Fruit fly (Drosophila melanogaster) whole organism, embryonic: ENCODE data around the gene Ser12.

Source experiments
- Adf1 ChIP-seq: fragments of 200-800 bp; sonication (Bioruptor generic); IDR thresholded peaks from 2 replicates; pipeline ENCODE4 v1.3.6; 2022; ENCODE audit warnings: missing biosample characterization, missing genetic modification characterization
- Bgb ChIP-seq: fragments of 200-800 bp; sonication (Bioruptor generic); IDR thresholded peaks from 2 replicates; pipeline ENCODE4 v1.3.6; 2022; ENCODE audit warnings: missing biosample characterization, missing genetic modification characterization; ENCODE audit not compliant: partially characterized antibody
- Bteb2 ChIP-seq: fragments of 200-800 bp; sonication (Bioruptor generic); optimal IDR thresholded peaks from 2 replicates; lab custom pipeline; 2016; ENCODE audit warnings: missing biosample characterization, missing genetic modification characterization
- CG13287 ChIP-seq: fragments of 200-800 bp; sonication (Bioruptor generic); IDR thresholded peaks from 2 replicates; pipeline ENCODE4 v1.3.6; 2022; ENCODE audit warnings: missing biosample characterization, missing genetic modification characterization; ENCODE audit not compliant: partially characterized antibody
- CG15479 ChIP-seq: fragments of 200-800 bp; sonication (Bioruptor generic); optimal IDR thresholded peaks from 3 replicates; lab custom pipeline; 2019; ENCODE audit warnings: missing biosample characterization, mild to moderate bottlenecking, missing genetic modification characterization, moderate library complexity
- CG17186 ChIP-seq: fragments of 200-800 bp; sonication (Bioruptor generic); optimal IDR thresholded peaks from 3 replicates; lab custom pipeline; 2017; ENCODE audit warnings: missing biosample characterization, missing genetic modification reagents, missing genetic modification characterization
- CG17829 ChIP-seq: fragments of 200-800 bp; optimal IDR thresholded peaks from 2 replicates; lab custom pipeline; 2019; ENCODE audit warnings: missing biosample characterization, mild to moderate bottlenecking, missing genetic modification characterization, moderate library complexity
- CG18011 ChIP-seq: fragments of 200-800 bp; sonication (Bioruptor generic); optimal IDR thresholded peaks from 2 replicates; lab custom pipeline; 2017; ENCODE audit warnings: missing biosample characterization, missing genetic modification characterization, mild to moderate bottlenecking, moderate library complexity, missing genotype
- CG2116 ChIP-seq: fragments of 200-800 bp; sonication (Bioruptor generic); optimal IDR thresholded peaks from 3 replicates; lab custom pipeline; 2018; ENCODE audit warnings: missing biosample characterization, mild to moderate bottlenecking, missing genetic modification characterization
- CG2875 ChIP-seq: fragments of 200-800 bp; sonication (Bioruptor generic); optimal IDR thresholded peaks from 2 replicates; lab custom pipeline; 2017; ENCODE audit warnings: missing biosample characterization, mild to moderate bottlenecking, missing genetic modification characterization, missing genetic modification reagents
- CG30403 ChIP-seq: fragments of 200-800 bp; sonication (Bioruptor generic); optimal IDR thresholded peaks from 3 replicates; lab custom pipeline; 2016; ENCODE audit warnings: missing biosample characterization, missing genetic modification characterization
- CG32772 ChIP-seq: fragments of 200-800 bp; sonication (Bioruptor generic); IDR thresholded peaks from 2 replicates; pipeline ENCODE4 v1.3.6; 2022; ENCODE audit warnings: missing biosample characterization, missing genetic modification characterization
- CG6654 ChIP-seq: fragments of 200-800 bp; sonication (Bioruptor generic); optimal IDR thresholded peaks from 2 replicates; lab custom pipeline; 2017; ENCODE audit warnings: missing biosample characterization, mild to moderate bottlenecking, missing genetic modification characterization
- CG7963 ChIP-seq: fragments of 200-800 bp; sonication (Bioruptor generic); IDR thresholded peaks from 3 replicates; pipeline ENCODE4 v1.3.6; 2022; ENCODE audit warnings: missing biosample characterization, missing genetic modification characterization; ENCODE audit not compliant: partially characterized antibody
- CG8281 ChIP-seq: fragments of 200-800 bp; sonication (Bioruptor generic); optimal IDR thresholded peaks from 2 replicates; lab custom pipeline; 2018; ENCODE audit warnings: missing biosample characterization, mild to moderate bottlenecking, missing genetic modification characterization, moderate library complexity
- CG8765 ChIP-seq: fragments of 200-800 bp; sonication (Bioruptor generic); IDR thresholded peaks from 2 replicates; pipeline ENCODE4 v1.3.6; 2022; ENCODE audit warnings: missing biosample characterization, missing genetic modification characterization
- CG9727 ChIP-seq: fragments of 200-800 bp; sonication (Bioruptor generic); optimal IDR thresholded peaks from 3 replicates; lab custom pipeline; 2017; ENCODE audit warnings: missing biosample characterization, mild to moderate bottlenecking, missing genetic modification characterization
- CG9932 ChIP-seq: fragments of 200-800 bp; sonication (Bioruptor generic); IDR thresholded peaks from 2 replicates; pipeline ENCODE4 v1.3.6; 2022; ENCODE audit warnings: missing biosample characterization, missing genetic modification characterization
- CkIIα-i1 ChIP-seq: fragments of 200-800 bp; sonication (Bioruptor generic); IDR thresholded peaks from 2 replicates; pipeline ENCODE4 v1.3.6; 2022; ENCODE audit warnings: missing biosample characterization, missing genetic modification characterization
- D ChIP-seq, 2 experiments: fragments of 200-800 bp in 1 of 2; fragments of >200 bp in 1 of 2; sonication (Bioruptor generic) in 1 of 2; optimal IDR thresholded peaks; 2 replicates in 1 of 2; 3 replicates in 1 of 2; lab custom pipeline; 2017; ENCODE audit warnings: mild to moderate bottlenecking in 1 of 2, missing biosample characterization in 1 of 2, missing genetic modification characterization in 1 of 2, missing genetic modification reagents in 1 of 2
- HLH4C ChIP-seq: fragments of 200-800 bp; sonication (Bioruptor generic); IDR thresholded peaks from 3 replicates; pipeline ENCODE4 v1.3.6; 2022; ENCODE audit warnings: missing biosample characterization, missing genetic modification characterization; ENCODE audit not compliant: partially characterized antibody
- Hsf ChIP-seq: fragments of 200-800 bp; sonication (Bioruptor generic); optimal IDR thresholded peaks from 3 replicates; lab custom pipeline; 2016; ENCODE audit warnings: missing biosample characterization, missing genetic modification characterization
- MESR4 ChIP-seq: fragments of 200-800 bp; sonication (Bioruptor generic); optimal IDR thresholded peaks from 2 replicates; lab custom pipeline; 2018; ENCODE audit warnings: missing biosample characterization, mild to moderate bottlenecking, missing genetic modification characterization, moderate library complexity
- Max ChIP-seq: fragments of 200-800 bp; sonication (Bioruptor generic); optimal IDR thresholded peaks from 2 replicates; lab custom pipeline; 2016; ENCODE audit warnings: missing biosample characterization, mild to moderate bottlenecking, missing genetic modification characterization
- NC2α ChIP-seq: fragments of 200-800 bp; sonication (Bioruptor generic); optimal IDR thresholded peaks from 2 replicates; lab custom pipeline; 2016; ENCODE audit warnings: missing biosample characterization, missing genetic modification characterization
- NFAT ChIP-seq: fragments of 200-800 bp; sonication (Bioruptor generic); IDR thresholded peaks from 2 replicates; pipeline ENCODE4 v1.3.6; 2022; ENCODE audit warnings: missing biosample characterization, missing genetic modification characterization
- Opbp ChIP-seq: fragments of 200-800 bp; sonication (Bioruptor generic); IDR thresholded peaks from 3 replicates; pipeline ENCODE4 v1.3.6; 2022; ENCODE audit warnings: missing biosample characterization, missing genetic modification characterization; ENCODE audit not compliant: partially characterized antibody
- Scr ChIP-seq: fragments of 200-800 bp; sonication (Bioruptor generic); IDR thresholded peaks from 2 replicates; pipeline ENCODE4 v1.3.6; 2022; ENCODE audit warnings: missing biosample characterization, missing genetic modification characterization; ENCODE audit not compliant: partially characterized antibody
- Sry-δ ChIP-seq: fragments of 200-800 bp; sonication (Bioruptor generic); optimal IDR thresholded peaks from 2 replicates; lab custom pipeline; 2016; ENCODE audit warnings: missing biosample characterization, missing genetic modification characterization
- ara ChIP-seq: fragments of 200-800 bp; sonication (Bioruptor generic); IDR thresholded peaks from 2 replicates; pipeline ENCODE4 v1.3.6; 2022; ENCODE audit warnings: missing biosample characterization, missing genetic modification characterization
- ase ChIP-seq: fragments of 200-800 bp; sonication (Bioruptor generic); IDR thresholded peaks from 3 replicates; pipeline ENCODE4 v1.3.6; 2022; ENCODE audit warnings: missing biosample characterization, missing genetic modification characterization
- chinmo ChIP-seq: fragments of 200-800 bp; sonication (Bioruptor generic); IDR thresholded peaks from 4 replicates; pipeline ENCODE4 v1.3.6; 2022; ENCODE audit warnings: missing biosample characterization, missing genetic modification characterization; ENCODE audit not compliant: partially characterized antibody
- dmrt99B ChIP-seq: fragments of 200-800 bp; sonication (Bioruptor generic); optimal IDR thresholded peaks from 2 replicates; lab custom pipeline; 2018; ENCODE audit warnings: missing biosample characterization, mild to moderate bottlenecking, missing genetic modification characterization, moderate library complexity
- ems ChIP-seq: fragments of 200-800 bp; sonication (Bioruptor generic); optimal IDR thresholded peaks from 3 replicates; lab custom pipeline; 2016; ENCODE audit warnings: missing biosample characterization, missing genetic modification characterization
- fu2 ChIP-seq: fragments of 200-800 bp; sonication (Bioruptor generic); optimal IDR thresholded peaks from 2 replicates; lab custom pipeline; 2016; ENCODE audit warnings: missing biosample characterization, missing genetic modification characterization
- grau ChIP-seq: fragments of 200-800 bp; optimal IDR thresholded peaks from 3 replicates; lab custom pipeline; 2019; ENCODE audit warnings: missing biosample characterization, mild to moderate bottlenecking, missing genetic modification characterization, moderate library complexity
- hbn ChIP-seq: fragments of 200-800 bp; sonication (Bioruptor generic); IDR thresholded peaks from 2 replicates; pipeline ENCODE4 v1.3.6; 2022; ENCODE audit warnings: missing biosample characterization, missing genetic modification characterization; ENCODE audit not compliant: partially characterized antibody
- her ChIP-seq: fragments of 200-800 bp; sonication (Bioruptor generic); optimal IDR thresholded peaks from 2 replicates; lab custom pipeline; 2016; ENCODE audit warnings: missing biosample characterization, missing genetic modification characterization
- lola ChIP-seq, 3 experiments: fragments of >200 bp in 2 of 3; fragments of 200-800 bp in 1 of 3; sonication (Bioruptor generic) in 1 of 3; optimal IDR thresholded peaks; 2 replicates each; lab custom pipeline; 2017 to 2019; ENCODE audit warnings: missing biosample characterization in 3 of 3, missing genetic modification characterization in 3 of 3, mild to moderate bottlenecking in 1 of 3, moderate library complexity in 1 of 3
- onecut ChIP-seq: fragments of 200-800 bp; sonication (Bioruptor generic); IDR thresholded peaks from 2 replicates; pipeline ENCODE4 v1.3.6; 2022; ENCODE audit warnings: missing biosample characterization, missing genetic modification characterization
- pan ChIP-seq, 4 experiments: fragments of >200 bp in 3 of 4; fragments of 200-800 bp in 1 of 4; sonication (Bioruptor generic) in 1 of 4; optimal IDR thresholded peaks in 3 of 4; IDR thresholded peaks in 1 of 4; 2 replicates each; pipeline versions ENCODE4 v1.3.6 to Lab custom; 2017 to 2022; ENCODE audit warnings: missing biosample characterization in 2 of 4, missing genetic modification characterization in 2 of 4, mixed read lengths in 1 of 4
- pita ChIP-seq: fragments of 200-800 bp; sonication (Bioruptor generic); optimal IDR thresholded peaks from 2 replicates; lab custom pipeline; 2017; ENCODE audit warnings: missing biosample characterization, mild to moderate bottlenecking, missing genetic modification characterization
- sd ChIP-seq: fragments of 200-800 bp; sonication (Bioruptor generic); optimal IDR thresholded peaks from 3 replicates; lab custom pipeline; 2018; ENCODE audit warnings: missing biosample characterization, mild to moderate bottlenecking, missing genetic modification characterization, moderate library complexity
- sens ChIP-seq: fragments of 200-800 bp; sonication (Bioruptor generic); peaks from one replicate; lab custom pipeline; 2016; ENCODE audit warnings: missing biosample characterization, missing genetic modification characterization
- sug ChIP-seq: fragments of 200-800 bp; optimal IDR thresholded peaks from 2 replicates; lab custom pipeline; 2019; ENCODE audit warnings: missing biosample characterization, mild to moderate bottlenecking, missing genetic modification characterization, moderate library complexity
- tap ChIP-seq: fragments of 200-800 bp; optimal IDR thresholded peaks from 3 replicates; lab custom pipeline; 2019; ENCODE audit warnings: missing biosample characterization, mild to moderate bottlenecking, missing genetic modification characterization, moderate library complexity
- trem ChIP-seq: fragments of 200-800 bp; optimal IDR thresholded peaks from 3 replicates; lab custom pipeline; 2019; ENCODE audit warnings: missing biosample characterization, mild to moderate bottlenecking, missing genetic modification characterization, moderate library complexity
- wor ChIP-seq: fragments of 200-800 bp; sonication (Bioruptor generic); IDR thresholded peaks from 2 replicates; pipeline ENCODE4 v1.3.6; 2022; ENCODE audit warnings: missing biosample characterization, missing genetic modification characterization
- zen ChIP-seq: fragments of 200-800 bp; sonication (Bioruptor generic); optimal IDR thresholded peaks from 3 replicates; lab custom pipeline; 2018; ENCODE audit warnings: missing biosample characterization, mild to moderate bottlenecking, missing genetic modification characterization, moderate library complexity

Gene Ser12

DNA sequence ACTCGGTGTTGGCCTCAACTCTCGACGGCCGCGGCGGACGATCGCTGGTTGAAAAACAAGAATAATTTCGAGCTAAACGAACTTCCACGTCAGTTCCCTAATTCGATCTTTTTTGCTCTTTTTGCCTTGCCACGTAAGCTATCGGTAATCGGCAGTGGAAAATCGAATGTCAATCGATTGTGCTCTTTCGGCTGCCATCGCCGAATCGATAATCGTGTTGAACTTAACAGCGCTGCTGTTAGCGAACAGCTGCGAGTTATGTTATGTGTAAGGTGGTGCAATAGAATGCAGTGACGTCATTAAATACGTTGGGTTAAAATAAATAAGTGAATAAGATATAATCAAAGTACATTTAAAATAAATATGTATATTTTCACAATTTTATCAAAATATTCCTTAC, 14.4 kb downstream of the Ser12 start, which contains the start of gene Sec24CD (continued):
- TF ChIP-seq ase (GFP tag; lab: Robert Waterston, UW) (no peak), Bgb (GFP tag; lab: Robert Waterston, UW) (peak; percentile 96), CG17829 (tag; lab: Kevin White, UChicago) (peak; percentile 33), CG8281 (no peak), CG13287 (GFP tag; lab: Robert Waterston, UW) (peak; percentile 97), pita (GFP tag; lab: Kevin White, UChicago) (no peak), CG18011 (GFP tag; lab: Kevin White, UChicago) (no peak), grau (tag; lab: Kevin White, UChicago) (no peak), zen (peak; percentile 24), CG17186 (GFP tag; lab: Kevin White, UChicago) (peak; percentile 10), Sry-δ (GFP tag; lab: Kevin White, UChicago) (peak; percentile 74), Adf1 (GFP tag; lab: Robert Waterston, UW) (no peak), chinmo (GFP tag; lab: Robert Waterston, UW) (peak; percentile 97), hbn (GFP tag; lab: Robert Waterston, UW) (peak; percentile 76), onecut (peak; percentile 77), HLH4C (GFP tag; lab: Robert Waterston, UW) (peak; percentile 99), pan (optimal IDR thresholded peaks at IDR 0.05; lab: Kevin White, UChicago) (no peak), pan (GFP tag; optimal IDR thresholded peaks at IDR 0.05 in 1 of 2, IDR thresholded peaks at IDR 0.05 in 1 of 2) (no peak), Opbp (GFP tag; lab: Robert Waterston, UW) (peak; percentile 92; the same call in 2 of the 3 replicates), ara (GFP tag; lab: Robert Waterston, UW) (no peak), CG9727 (GFP tag; lab: Kevin White, UChicago) (no peak), sens (GFP tag; lab: Kevin White, UChicago) (peak; percentile 33), CG7963 (GFP tag; lab: Robert Waterston, UW) (peak; percentile 95), CG15479 (GFP tag; lab: Kevin White, UChicago) (no peak), trem (tag; lab: Kevin White, UChicago) (peak; percentile 80), fu2 (GFP tag; lab: Kevin White, UChicago) (no peak), CG8765 (GFP tag; lab: Robert Waterston, UW) (no peak), sd (tag; lab: Kevin White, UChicago) (no peak), CG6654 (no peak), CG9932 (GFP tag; lab: Robert Waterston, UW) (no peak), sug (tag; lab: Kevin White, UChicago) (no peak), CG2875 (no peak), lola (GFP tag; optimal IDR thresholded peaks at IDR 0.05; lab: Kevin White, UChicago) (no peak), CG32772 (GFP tag; lab: Robert Waterston, UW) (no peak), NFAT (GFP tag; lab: Robert Waterston, UW) (no peak), Max (GFP tag; lab: Kevin White, UChicago) (no peak), D (optimal IDR thresholded peaks at IDR 0.05; lab: Kevin White, UChicago) (no peak), D (GFP tag; optimal IDR thresholded peaks at IDR 0.05; lab: Kevin White, UChicago) (no peak), Hsf (GFP tag; lab: Kevin White, UChicago) (no peak), ems (GFP tag; lab: Kevin White, UChicago) (no peak), her (no peak), CG30403 (GFP tag; lab: Kevin White, UChicago) (peak; percentile 16), NC2α (GFP tag; lab: Kevin White, UChicago) (no peak), Bteb2 (GFP tag; lab: Kevin White, UChicago) (no peak), tap (tag; lab: Kevin White, UChicago) (no peak), Scr (peak; percentile 83), MESR4 (GFP tag; lab: Kevin White, UChicago) (peak; percentile 84), dmrt99B (no peak), CG2116 (GFP tag; lab: Kevin White, UChicago) (peak; percentile 68), wor (no peak), CkIIα-i1 (GFP tag; lab: Robert Waterston, UW) (no peak)
